Fruit fly (Drosophila melanogaster): ENCODE data around the gene Cpr76Ba.

DNA sequence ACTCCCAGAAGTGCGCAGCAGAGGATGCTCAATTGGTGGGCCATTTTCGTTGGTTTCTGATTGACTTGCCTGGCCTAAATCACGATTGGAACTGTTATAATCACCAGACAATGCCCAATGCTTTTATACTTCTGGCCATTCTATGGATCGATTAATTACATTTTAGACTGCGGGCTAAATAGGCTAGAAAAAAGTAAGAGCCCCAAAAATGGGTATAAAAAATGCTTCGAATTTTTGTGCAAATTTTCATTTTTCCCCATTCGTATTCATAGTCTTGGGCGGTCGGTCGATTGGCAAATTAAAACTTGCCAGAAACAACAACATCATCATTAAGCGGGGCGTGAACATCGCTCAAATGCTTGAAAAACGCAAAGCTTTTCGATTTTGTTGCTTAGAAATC is at the start of gene Cpr76Ba:
- TF ChIP-seq CG10543 (GFP tag; optimal IDR thresholded peaks at IDR 0.05) (no peak), Abd-B (GFP tag; optimal IDR thresholded peaks at IDR 0.05) (no peak), CG9609 (GFP tag; optimal IDR thresholded peaks at IDR 0.05) (no peak), CG13287 (GFP tag; IDR thresholded peaks at IDR 0.05; ENCODE audit: partially characterized antibody) (no peak), her (GFP tag; optimal IDR thresholded peaks at IDR 0.05) (no peak), en (GFP tag; optimal IDR thresholded peaks at IDR 0.05) (no peak), CG4707 (GFP tag; optimal IDR thresholded peaks at IDR 0.05) (no peak), jumu (GFP tag; optimal IDR thresholded peaks at IDR 0.05) (no peak), pb (GFP tag; optimal IDR thresholded peaks at IDR 0.05) (no peak), esg (GFP tag; conservative IDR thresholded peaks at IDR 0.05) (no peak), ato (GFP tag; IDR thresholded peaks at IDR 0.05; ENCODE audit: partially characterized antibody) (no peak)

Data from whole organism, embryonic.